Fruit fly (Drosophila melanogaster): ENCODE data around the gene CG5246.

Gene CG5246

dm6 chr3R:17178140-17178539, 42.2 kb downstream of the CG5246 start:
- TF ChIP-seq CG14711 (tag; optimal IDR thresholded peaks at IDR 0.05) (no peak), cic (GFP tag; optimal IDR thresholded peaks at IDR 0.05) (no peak), CG12768 (GFP tag; optimal IDR thresholded peaks at IDR 0.05) (no peak)
